Worm (Caenorhabditis elegans) whole organism, L1 larva: ENCODE measurements around the gene AC7.3.

Experiments used
- C16A3.4 ChIP-seq: fragments of 150-350 bp; optimal IDR thresholded peaks from 2 replicates; lab custom pipeline; 2014; ENCODE audit warnings: missing biosample characterization, missing genetic modification characterization
- F16B12.6 ChIP-seq: fragments of 150-350 bp; optimal IDR thresholded peaks from 2 replicates; lab custom pipeline; 2014; ENCODE audit warnings: missing biosample characterization, missing genetic modification characterization
- Y116A8C.19 ChIP-seq: sonication (generic microtip); optimal IDR thresholded peaks from 2 replicates; lab custom pipeline; 2016; ENCODE audit warnings: missing compliant biosample characterization, missing genetic modification characterization, borderline replicate concordance
- aha-1 ChIP-seq: fragments of 150-350 bp; optimal IDR thresholded peaks from 2 replicates; lab custom pipeline; 2014; ENCODE audit warnings: missing biosample characterization, missing genetic modification characterization
- alr-1 ChIP-seq: fragments of 200-800 bp; sonication (Bioruptor generic); optimal IDR thresholded peaks from 2 replicates; lab custom pipeline; 2018; ENCODE audit warnings: borderline replicate concordance, mild to moderate bottlenecking, missing genetic modification characterization, missing compliant biosample characterization
- blmp-1 ChIP-seq: fragments of 150-350 bp; optimal IDR thresholded peaks from 2 replicates; lab custom pipeline; 2014; ENCODE audit warnings: missing biosample characterization, missing genetic modification characterization
- ceh-90 ChIP-seq: sonication (generic microtip); optimal IDR thresholded peaks from 2 replicates; lab custom pipeline; 2016; ENCODE audit warnings: missing genetic modification characterization, missing compliant biosample characterization
- dpl-1 ChIP-seq, 3 experiments: fragments of 150-350 bp in 2 of 3; sonication (generic microtip) in 1 of 3; optimal IDR thresholded peaks; 2 replicates each; lab custom pipeline; 2014 to 2017; ENCODE audit warnings: missing biosample characterization in 3 of 3, missing genetic modification characterization in 3 of 3, missing genetic modification reagents in 3 of 3
- dsc-1 ChIP-seq: sonication (generic microtip); optimal IDR thresholded peaks from 2 replicates; lab custom pipeline; 2016; ENCODE audit warnings: mild to moderate bottlenecking, missing genetic modification characterization, missing compliant biosample characterization
- efl-1 ChIP-seq, 4 experiments: fragments of 150-350 bp; optimal IDR thresholded peaks in 3 of 4; peaks in 1 of 4; 1 replicate in 1 of 4; 2 replicates in 3 of 4; lab custom pipeline; 2014; ENCODE audit warnings: missing biosample characterization in 2 of 4, missing genetic modification characterization in 2 of 4, missing genetic modification reagents in 2 of 4
- elt-2 ChIP-seq: sonication (generic microtip); optimal IDR thresholded peaks from 2 replicates; lab custom pipeline; 2016; ENCODE audit warnings: missing genetic modification characterization, mild to moderate bottlenecking, inconsistent platforms, missing compliant biosample characterization, missing genetic modification reagents
- elt-3 ChIP-seq, 6 experiments: fragments of 150-350 bp in 1 of 6; sonication (generic microtip); optimal IDR thresholded peaks; 2 replicates each; lab custom pipeline; 2017 to 2018; ENCODE audit warnings: missing biosample characterization in 6 of 6, missing genetic modification characterization in 6 of 6, inconsistent platforms in 1 of 6
- ets-5 ChIP-seq: fragments of 200-800 bp; sonication (Bioruptor generic); IDR thresholded peaks from 2 replicates; pipeline ENCODE4 v1.3.6; 2022; ENCODE audit warnings: missing genetic modification characterization, missing compliant biosample characterization
- fos-1 ChIP-seq: fragments of 150-350 bp; optimal IDR thresholded peaks from 2 replicates; lab custom pipeline; 2014; ENCODE audit warnings: missing biosample characterization, missing genetic modification characterization
- grh-1 ChIP-seq: fragments of 200-800 bp; sonication (Bioruptor generic); IDR thresholded peaks from 2 replicates; pipeline ENCODE4 v1.3.6; 2022; ENCODE audit warnings: missing genetic modification reagents, missing genetic modification characterization, missing compliant biosample characterization
- hpl-2 ChIP-seq: fragments of 150-350 bp; optimal IDR thresholded peaks from 2 replicates; lab custom pipeline; 2014; ENCODE audit warnings: missing biosample characterization, missing genetic modification reagents, missing genetic modification characterization
- isw-1 ChIP-seq: fragments of 200-800 bp; sonication (Bioruptor generic); IDR thresholded peaks from 2 replicates; pipeline ENCODE4 v1.3.6; 2022; ENCODE audit warnings: missing genetic modification characterization, missing compliant biosample characterization
- jun-1 ChIP-seq: fragments of 150-350 bp; optimal IDR thresholded peaks from 2 replicates; lab custom pipeline; 2014; ENCODE audit warnings: missing biosample characterization, missing genetic modification reagents, missing genetic modification characterization
- lin-13 ChIP-seq: fragments of 150-350 bp; optimal IDR thresholded peaks from 2 replicates; lab custom pipeline; 2014; ENCODE audit warnings: missing biosample characterization, missing genetic modification reagents, missing genetic modification characterization
- lin-14 ChIP-seq: fragments of 200-800 bp; sonication (Bioruptor generic); optimal IDR thresholded peaks from 2 replicates; lab custom pipeline; 2018; ENCODE audit warnings: mild to moderate bottlenecking, missing genetic modification characterization, moderate library complexity, missing compliant biosample characterization
- lin-35 ChIP-seq, 2 experiments: fragments of 150-350 bp; optimal IDR thresholded peaks; 2 replicates each; lab custom pipeline; 2014; ENCODE audit warnings: missing biosample characterization in 2 of 2, missing genetic modification characterization in 2 of 2, missing genetic modification reagents in 2 of 2
- lir-3 ChIP-seq: sonication (generic microtip); optimal IDR thresholded peaks from 2 replicates; lab custom pipeline; 2016; ENCODE audit warnings: mild to moderate bottlenecking, missing genetic modification characterization, moderate library complexity, missing compliant biosample characterization; ENCODE audit not compliant: poor library complexity
- lsy-2 ChIP-seq, 2 experiments: fragments of 150-350 bp; optimal IDR thresholded peaks; 2 replicates each; lab custom pipeline; 2014; ENCODE audit warnings: missing biosample characterization in 2 of 2, missing genetic modification characterization in 2 of 2
- mab-9 ChIP-seq: fragments of 200-800 bp; sonication (Bioruptor generic); IDR thresholded peaks from 2 replicates; pipeline ENCODE4 v1.3.6; 2022; ENCODE audit warnings: missing genetic modification reagents, missing genetic modification characterization, missing compliant biosample characterization
- mdl-1 ChIP-seq, 2 experiments: fragments of 150-350 bp; optimal IDR thresholded peaks; 2 replicates each; lab custom pipeline; 2014 to 2017; ENCODE audit warnings: missing biosample characterization in 2 of 2, missing genetic modification characterization in 2 of 2, inconsistent platforms in 1 of 2
- mef-2 ChIP-seq: fragments of 150-350 bp; optimal IDR thresholded peaks from 2 replicates; lab custom pipeline; 2014; ENCODE audit warnings: missing biosample characterization, missing genetic modification characterization
- nhr-11 ChIP-seq: fragments of 150-350 bp; optimal IDR thresholded peaks from 2 replicates; lab custom pipeline; 2014; ENCODE audit warnings: missing biosample characterization, missing genetic modification characterization
- nhr-19 ChIP-seq: fragments of 200-800 bp; sonication (Bioruptor generic); conservative IDR thresholded peaks from 2 replicates; pipeline ENCODE4 v1.3.6; 2022; ENCODE audit warnings: missing genetic modification characterization, missing compliant biosample characterization
- nhr-20 ChIP-seq: sonication (generic microtip); optimal IDR thresholded peaks from 2 replicates; lab custom pipeline; 2016; ENCODE audit warnings: mild to moderate bottlenecking, missing genetic modification characterization, missing compliant biosample characterization
- nhr-28 ChIP-seq: fragments of 150-350 bp; optimal IDR thresholded peaks from 2 replicates; lab custom pipeline; 2014; ENCODE audit warnings: missing biosample characterization, missing genetic modification characterization
- nhr-47 ChIP-seq: sonication (generic microtip); optimal IDR thresholded peaks from 2 replicates; lab custom pipeline; 2016; ENCODE audit warnings: mild to moderate bottlenecking, missing genetic modification characterization, moderate library complexity, missing compliant biosample characterization
- nhr-71 ChIP-seq: sonication (generic microtip); optimal IDR thresholded peaks from 2 replicates; lab custom pipeline; 2016; ENCODE audit warnings: mild to moderate bottlenecking, missing genetic modification characterization, moderate library complexity, missing compliant biosample characterization
- nhr-85 ChIP-seq: sonication (generic microtip); peaks from one replicate; lab custom pipeline; 2016; ENCODE audit warnings: missing genetic modification characterization, inconsistent platforms, missing compliant biosample characterization
- nhr-90 ChIP-seq: sonication (generic microtip); optimal IDR thresholded peaks from 2 replicates; lab custom pipeline; 2016; ENCODE audit warnings: mild to moderate bottlenecking, missing genetic modification characterization, missing compliant biosample characterization; ENCODE audit not compliant: poor library complexity
- pax-3 ChIP-seq: fragments of 200-800 bp; sonication (Bioruptor generic); optimal IDR thresholded peaks from 2 replicates; lab custom pipeline; 2018; ENCODE audit warnings: mild to moderate bottlenecking, missing genetic modification characterization, moderate library complexity, missing compliant biosample characterization
- snpc-4 ChIP-seq: fragments of 150-350 bp; optimal IDR thresholded peaks from 2 replicates; lab custom pipeline; 2014; ENCODE audit warnings: missing biosample characterization, missing genetic modification characterization
- snu-23 ChIP-seq: sonication (generic microtip); optimal IDR thresholded peaks from 2 replicates; lab custom pipeline; 2016; ENCODE audit warnings: missing genetic modification characterization, missing compliant biosample characterization
- swsn-7 ChIP-seq: sonication (generic microtip); optimal IDR thresholded peaks from 2 replicates; lab custom pipeline; 2016; ENCODE audit warnings: missing genetic modification characterization, missing compliant biosample characterization
- tbx-2 ChIP-seq: sonication (generic microtip); optimal IDR thresholded peaks from 2 replicates; lab custom pipeline; 2016; ENCODE audit warnings: missing genetic modification characterization, missing compliant biosample characterization
- tlp-1 ChIP-seq: fragments of 150-350 bp; optimal IDR thresholded peaks from 2 replicates; lab custom pipeline; 2014; ENCODE audit warnings: missing biosample characterization, missing genetic modification characterization
- xbp-1 ChIP-seq: sonication (generic microtip); optimal IDR thresholded peaks from 2 replicates; lab custom pipeline; 2016; ENCODE audit warnings: missing genetic modification characterization, missing compliant biosample characterization
- zag-1 ChIP-seq: fragments of 150-350 bp; optimal IDR thresholded peaks from 2 replicates; lab custom pipeline; 2014; ENCODE audit warnings: missing biosample characterization, missing genetic modification characterization
- zip-4 ChIP-seq: fragments of 200-800 bp; sonication (Bioruptor generic); optimal IDR thresholded peaks from 2 replicates; lab custom pipeline; 2018; ENCODE audit warnings: mild to moderate bottlenecking, missing genetic modification characterization, moderate library complexity, missing compliant biosample characterization
- ztf-11 ChIP-seq, 2 experiments: sonication (generic microtip); optimal IDR thresholded peaks; 2 replicates each; lab custom pipeline; 2016 to 2017; ENCODE audit warnings: missing genetic modification characterization in 2 of 2, missing biosample characterization in 1 of 2, missing compliant biosample characterization in 1 of 2

AC7.3 gene

DNA sequence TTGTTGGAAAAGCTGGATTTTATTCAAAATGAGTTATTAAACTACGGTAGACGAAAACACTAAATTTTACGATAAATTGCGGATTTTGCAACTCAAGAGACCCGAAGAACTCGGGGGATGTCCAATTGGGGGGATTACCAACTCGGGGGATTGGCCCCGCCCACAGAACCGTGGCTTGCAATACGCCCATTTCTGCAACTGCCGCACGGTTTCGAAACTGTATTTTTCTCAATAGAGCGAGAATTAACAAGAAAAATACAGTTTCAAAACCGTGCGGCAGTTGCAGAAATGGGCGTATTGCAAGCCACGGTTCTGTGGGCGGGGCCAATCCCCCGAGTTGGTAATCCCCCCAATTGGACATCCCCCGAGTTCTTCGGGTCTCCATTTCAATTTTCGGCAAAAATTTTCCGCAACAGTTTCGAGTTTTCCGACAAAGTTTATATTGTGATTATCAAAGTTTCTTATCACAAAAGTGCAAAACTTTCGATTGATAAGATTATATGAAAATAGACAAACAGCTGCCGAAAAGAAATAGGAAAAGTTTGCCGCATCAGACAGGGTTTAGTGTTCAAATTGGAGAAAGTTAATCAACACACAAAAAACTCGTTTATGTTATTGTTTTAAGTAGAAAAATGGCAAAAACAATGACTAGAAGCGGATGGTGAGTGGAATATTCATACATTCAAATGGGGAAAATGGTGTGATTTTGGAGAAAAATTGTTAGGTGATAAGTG, 21.7 kb upstream of the AC7.3 start:
- peak in 2 of 3 experiments; percentile 13 to 29 for TF ChIP-seq dpl-1 (GFP tag; optimal IDR thresholded peaks at IDR 0.05; lab: Kevin White, UChicago)
- peak; percentile 60 for TF ChIP-seq nhr-90 (tag; lab: Kevin White, UChicago)
- peak; percentile 28 for TF ChIP-seq isw-1
- peak; percentile 25 for TF ChIP-seq tbx-2 (tag; lab: Kevin White, UChicago)
- TF ChIP-seq lin-35 (GFP tag; optimal IDR thresholded peaks at IDR 0.05; lab: Kevin White, UChicago), result peak in 1 of 2 experiments; percentile 19
- TF ChIP-seq nhr-47 (tag; lab: Kevin White, UChicago), result peak; percentile 47
- TF ChIP-seq efl-1 (optimal IDR thresholded peaks at IDR 0.05; lab: Kevin White, UChicago), result peak in 1 of 2 experiments; percentile 20
- peak in 1 of 2 experiments; percentile 89 for TF ChIP-seq efl-1 (GFP tag; optimal IDR thresholded peaks at IDR 0.05 in 1 of 2; lab: Kevin White, UChicago)
- TF ChIP-seq lin-14 (GFP tag; lab: Kevin White, UChicago), result peak; percentile 15
- peak; percentile 13 for TF ChIP-seq jun-1 (tag; lab: Kevin White, UChicago)
- TF ChIP-seq nhr-19 (GFP tag; lab: Robert Waterston, UW), result peak; percentile 53
- 0 out of 2 replicates have a peak, but pooled peaks have one; percentile 20 for TF ChIP-seq mab-9
- peak; percentile 14 for TF ChIP-seq xbp-1 (tag; lab: Kevin White, UChicago)
- TF ChIP-seq lir-3 (tag; lab: Kevin White, UChicago), result peak; percentile 7
- peak; percentile 36; the same call in 1 of the 2 replicates for TF ChIP-seq grh-1 (GFP tag; lab: Robert Waterston, UW)
- peak; percentile 72 for TF ChIP-seq F16B12.6 (tag; lab: Kevin White, UChicago)
- TF ChIP-seq swsn-7, result peak; percentile 45
- TF ChIP-seq nhr-20 (tag; lab: Kevin White, UChicago), result peak; percentile 29
- peak; percentile 63 for TF ChIP-seq blmp-1 (tag; lab: Kevin White, UChicago)
- peak; percentile 23 for TF ChIP-seq C16A3.4 (tag; lab: Kevin White, UChicago)
- TF ChIP-seq snu-23 (GFP tag; lab: Kevin White, UChicago), result peak; percentile 38
- peak; percentile 36 for TF ChIP-seq nhr-71 (tag; lab: Kevin White, UChicago)
- peak; percentile 68 for TF ChIP-seq elt-2 (tag; lab: Kevin White, UChicago)
- peak in 1 of 6 experiments; percentile 52 for TF ChIP-seq elt-3 (tag; optimal IDR thresholded peaks at IDR 0.05; lab: Kevin White, UChicago)
- TF ChIP-seq nhr-85 (tag; lab: Kevin White, UChicago), result peak; percentile 54
- TF ChIP-seq lsy-2 (tag; optimal IDR thresholded peaks at IDR 0.05; lab: Kevin White, UChicago), result peak; percentile 66 to 96

DNA sequence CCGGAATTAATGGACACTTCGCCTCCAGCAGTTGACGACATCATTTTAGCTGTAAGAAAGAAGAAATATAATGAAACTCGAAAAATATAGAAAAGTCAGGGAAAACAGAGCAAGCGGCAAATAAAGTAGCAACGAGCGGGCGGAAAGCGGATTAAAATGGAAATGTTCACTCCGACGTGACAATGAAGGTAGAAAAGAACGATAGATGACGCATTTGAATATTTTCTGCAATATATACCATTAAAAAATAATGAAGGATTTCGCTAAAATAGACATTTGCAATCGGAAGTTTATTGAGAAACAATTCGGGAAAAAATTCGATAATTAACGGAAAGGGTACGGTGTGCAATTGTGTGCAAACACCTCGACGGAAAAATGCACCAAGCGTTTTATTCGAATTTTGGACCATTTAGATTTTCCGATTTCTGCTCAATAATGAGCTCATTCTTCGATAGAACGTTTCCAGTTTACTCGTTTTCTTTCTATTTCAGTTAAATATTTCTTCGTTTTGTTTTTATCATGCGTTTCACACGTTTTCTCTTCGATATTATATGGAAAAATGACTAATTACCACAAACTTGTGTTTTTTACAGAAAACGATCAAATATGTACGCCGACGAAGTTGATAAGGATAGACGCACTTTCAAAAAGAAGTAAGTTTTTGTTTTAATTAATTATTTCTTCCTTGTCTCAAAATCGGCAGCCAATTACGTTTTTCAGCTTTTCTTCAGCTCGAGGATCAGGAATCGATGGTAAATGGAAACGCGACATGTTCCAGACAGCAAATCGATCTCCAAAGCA, 20.4 kb upstream of the AC7.3 start, which contains the start of the genes snpn-1 and C02B10.4:
Gene snpn-1, minus strand, starts transcription at position 51 of the 801 bp plus-strand sequence.
Gene C02B10.4, plus strand, starts transcription at position 594 of the 801 bp plus-strand sequence.
- TF ChIP-seq fos-1 (tag; lab: Kevin White, UChicago), result peak; percentile 17
- TF ChIP-seq lin-35 (GFP tag; optimal IDR thresholded peaks at IDR 0.05; lab: Kevin White, UChicago), result peak; percentile 67 to 72
- no peak for TF ChIP-seq pax-3 (tag; lab: Kevin White, UChicago)
- no peak for TF ChIP-seq ets-5 (GFP tag; lab: Robert Waterston, UW)
- TF ChIP-seq nhr-28, result no peak
- peak; percentile 32 for TF ChIP-seq snpc-4 (tag; lab: Kevin White, UChicago)
- TF ChIP-seq lir-3 (tag; lab: Kevin White, UChicago), result no peak
- TF ChIP-seq tlp-1 (tag; lab: Kevin White, UChicago), result no peak
- peak; percentile 23 for TF ChIP-seq lin-13 (GFP tag; lab: Kevin White, UChicago)
- no peak for TF ChIP-seq mab-9
- peak; percentile 50 for TF ChIP-seq dsc-1 (tag; lab: Kevin White, UChicago)
- TF ChIP-seq hpl-2 (GFP tag; lab: Kevin White, UChicago), result no peak
- TF ChIP-seq nhr-19 (GFP tag; lab: Robert Waterston, UW), result peak; percentile 54
- TF ChIP-seq zag-1 (tag; lab: Kevin White, UChicago), result no peak
- peak; percentile 56 for TF ChIP-seq tbx-2 (tag; lab: Kevin White, UChicago)
- TF ChIP-seq ztf-11 (tag; optimal IDR thresholded peaks at IDR 0.05; lab: Kevin White, UChicago), result no peak
- TF ChIP-seq mef-2, result no peak
- no peak for TF ChIP-seq zip-4 (GFP tag; lab: Kevin White, UChicago)
- no peak for TF ChIP-seq aha-1 (tag; lab: Kevin White, UChicago)
- TF ChIP-seq Y116A8C.19 (tag; lab: Kevin White, UChicago), result no peak
- TF ChIP-seq jun-1 (tag; lab: Kevin White, UChicago), result no peak
- no peak for TF ChIP-seq alr-1 (tag; lab: Kevin White, UChicago)
- peak; percentile 92 for TF ChIP-seq F16B12.6 (tag; lab: Kevin White, UChicago)
- TF ChIP-seq blmp-1 (tag; lab: Kevin White, UChicago), result peak; percentile 23
- no peak for TF ChIP-seq nhr-11
- TF ChIP-seq mdl-1 (tag; optimal IDR thresholded peaks at IDR 0.05; lab: Kevin White, UChicago), result no peak
- peak; percentile 65 for TF ChIP-seq swsn-7
- no peak for TF ChIP-seq ceh-90
- TF ChIP-seq C16A3.4 (tag; lab: Kevin White, UChicago), result peak; percentile 59
- TF ChIP-seq grh-1 (GFP tag; lab: Robert Waterston, UW), result no peak
